Fruit fly (Drosophila melanogaster): ENCODE measurements around the gene CG12535.
A peak's percentile ranks its signal among the peaks of the same experiment; 100 is the strongest.

CG12535 gene

dm6 chrX:3355180-3355579 is 93.6 kb downstream of the CG12535 start (continued):
- peak; percentile 84 for TF ChIP-seq CG8765 (GFP tag; IDR thresholded peaks at IDR 0.05)
- TF ChIP-seq CG2199 (GFP tag; IDR thresholded peaks at IDR 0.05) = peak; percentile 74; the same call in 2 of the 3 replicates
- peak; percentile 77 for TF ChIP-seq E2f1 (GFP tag; IDR thresholded peaks at IDR 0.05)
- TF ChIP-seq yki (optimal IDR thresholded peaks at IDR 0.05) = no peak
- TF ChIP-seq eyg (GFP tag; optimal IDR thresholded peaks at IDR 0.05) = no peak
- no peak for TF ChIP-seq CG4282 (GFP tag; optimal IDR thresholded peaks at IDR 0.05)
- peak; percentile 86 for TF ChIP-seq sens-2 (GFP tag; IDR thresholded peaks at IDR 0.05)
- peak; percentile 73 for TF ChIP-seq CG16815 (GFP tag; optimal IDR thresholded peaks at IDR 0.05)
- TF ChIP-seq bsh (GFP tag; optimal IDR thresholded peaks at IDR 0.05) = peak in 1 of 2 experiments; percentile 92
- TF ChIP-seq da (GFP tag; optimal IDR thresholded peaks at IDR 0.05) = no peak
- TF ChIP-seq twi (tag; optimal IDR thresholded peaks at IDR 0.05) = peak; percentile 68
- no peak for TF ChIP-seq hbn (GFP tag; IDR thresholded peaks at IDR 0.05; ENCODE audit: partially characterized antibody)
- peak; percentile 54 for TF ChIP-seq pum (GFP tag; optimal IDR thresholded peaks at IDR 0.05)
- TF ChIP-seq hth (optimal IDR thresholded peaks at IDR 0.05) = no peak
- no peak for TF ChIP-seq amos (GFP tag; IDR thresholded peaks at IDR 0.05; ENCODE audit: partially characterized antibody)
- TF ChIP-seq CG30020 (tag; optimal IDR thresholded peaks at IDR 0.05) = peak; percentile 17
- peak; percentile 76 for TF ChIP-seq PHDP (tag; optimal IDR thresholded peaks at IDR 0.05)
- no peak for TF ChIP-seq fru (optimal IDR thresholded peaks at IDR 0.05)
- TF ChIP-seq pros (GFP tag; optimal IDR thresholded peaks at IDR 0.05) = no peak
- peak; percentile 59 for TF ChIP-seq CG9437 (GFP tag; optimal IDR thresholded peaks at IDR 0.05)
- no peak for TF ChIP-seq prd (optimal IDR thresholded peaks at IDR 0.05)
- peak; percentile 94 for TF ChIP-seq prd (GFP tag; IDR thresholded peaks at IDR 0.05)
- no peak for TF ChIP-seq pita (GFP tag; optimal IDR thresholded peaks at IDR 0.05)
- TF ChIP-seq tap (tag; optimal IDR thresholded peaks at IDR 0.05) = peak; percentile 37
- no peak for TF ChIP-seq NC2α (GFP tag; optimal IDR thresholded peaks at IDR 0.05)
- TF ChIP-seq crol (GFP tag; IDR thresholded peaks at IDR 0.05) = peak; percentile 45; the same call in 1 of the 2 replicates
- peak; percentile 54 for TF ChIP-seq Asciz (GFP tag; optimal IDR thresholded peaks at IDR 0.05)
- TF ChIP-seq CG12744 (GFP tag; optimal IDR thresholded peaks at IDR 0.05) = no peak
- TF ChIP-seq CG1024 (GFP tag; IDR thresholded peaks at IDR 0.05) = peak; percentile 85
- TF ChIP-seq CG15479 (GFP tag; optimal IDR thresholded peaks at IDR 0.05) = no peak
- peak; percentile 72 for TF ChIP-seq az2 (GFP tag; optimal IDR thresholded peaks at IDR 0.05)
- TF ChIP-seq Blimp-1 (GFP tag; optimal IDR thresholded peaks at IDR 0.05) = peak; percentile 85
- peak; percentile 58 for TF ChIP-seq CG6272 (GFP tag; IDR thresholded peaks at IDR 0.05)
- peak; percentile 68 for TF ChIP-seq caup (GFP tag; optimal IDR thresholded peaks at IDR 0.05; ENCODE audit: severe bottlenecking)
- peak; percentile 65 for TF ChIP-seq ssp (GFP tag; IDR thresholded peaks at IDR 0.05)
- peak; percentile 89 for TF ChIP-seq gem (tag; optimal IDR thresholded peaks at IDR 0.05)
- peak; percentile 52 to 66 for TF ChIP-seq dpn (GFP tag; optimal IDR thresholded peaks at IDR 0.05)
- TF ChIP-seq CG11696 (GFP tag; IDR thresholded peaks at IDR 0.05) = peak; percentile 65
- peak; percentile 83 for TF ChIP-seq HLH3B (GFP tag; IDR thresholded peaks at IDR 0.05)
- TF ChIP-seq CG4424 (GFP tag; optimal IDR thresholded peaks at IDR 0.05) = peak; percentile 88
- TF ChIP-seq chinmo (GFP tag; IDR thresholded peaks at IDR 0.05; ENCODE audit: partially characterized antibody) = no peak
- TF ChIP-seq gro (GFP tag; optimal IDR thresholded peaks at IDR 0.05) = peak; percentile 36
- TF ChIP-seq CG1603 (tag; optimal IDR thresholded peaks at IDR 0.05) = no peak
- TF ChIP-seq fd96Cb (tag; optimal IDR thresholded peaks at IDR 0.05) = peak; percentile 80
- no peak for TF ChIP-seq Sry-δ (GFP tag; optimal IDR thresholded peaks at IDR 0.05)
- TF ChIP-seq CG9727 (GFP tag; optimal IDR thresholded peaks at IDR 0.05) = peak; percentile 92
- TF ChIP-seq Xrp1 (GFP tag; IDR thresholded peaks at IDR 0.05) = peak; percentile 94
- TF ChIP-seq bab2 (GFP tag; optimal IDR thresholded peaks at IDR 0.05) = peak; percentile 25
- TF ChIP-seq Kr (GFP tag; optimal IDR thresholded peaks at IDR 0.05) = no peak
- no peak for TF ChIP-seq Adf1 (GFP tag; IDR thresholded peaks at IDR 0.05)
- peak; percentile 73 for TF ChIP-seq CG2875 (GFP tag; optimal IDR thresholded peaks at IDR 0.05)
- peak; percentile 78 for TF ChIP-seq CG3281 (GFP tag; optimal IDR thresholded peaks at IDR 0.05)
